Worm (Caenorhabditis elegans) whole organism, L1 larva: ENCODE results near the gene C39B10.5.

ENCODE experiments used
- aly-2 ChIP-seq: fragments of 150-350 bp; optimal IDR thresholded peaks from 2 replicates; lab custom pipeline; 2014; ENCODE audit warnings: missing biosample characterization, missing genetic modification characterization
- egl-27 ChIP-seq, 2 experiments: fragments of 150-350 bp in 1 of 2; sonication (generic microtip); optimal IDR thresholded peaks; 3 replicates each; lab custom pipeline; 2017 to 2018; ENCODE audit warnings: missing biosample characterization in 2 of 2, missing genetic modification characterization in 2 of 2, missing genetic modification reagents in 2 of 2
- lin-35 ChIP-seq, 2 experiments: fragments of 150-350 bp; optimal IDR thresholded peaks; 2 replicates each; lab custom pipeline; 2014; ENCODE audit warnings: missing biosample characterization in 2 of 2, missing genetic modification characterization in 2 of 2, missing genetic modification reagents in 2 of 2
- nhr-237 ChIP-seq: fragments of 150-350 bp; optimal IDR thresholded peaks from 2 replicates; lab custom pipeline; 2014; ENCODE audit warnings: missing biosample characterization, missing genetic modification characterization
- unc-62 ChIP-seq: fragments of 150-350 bp; optimal IDR thresholded peaks from 2 replicates; lab custom pipeline; 2014; ENCODE audit warnings: missing biosample characterization, missing genetic modification reagents, missing genetic modification characterization

DNA sequence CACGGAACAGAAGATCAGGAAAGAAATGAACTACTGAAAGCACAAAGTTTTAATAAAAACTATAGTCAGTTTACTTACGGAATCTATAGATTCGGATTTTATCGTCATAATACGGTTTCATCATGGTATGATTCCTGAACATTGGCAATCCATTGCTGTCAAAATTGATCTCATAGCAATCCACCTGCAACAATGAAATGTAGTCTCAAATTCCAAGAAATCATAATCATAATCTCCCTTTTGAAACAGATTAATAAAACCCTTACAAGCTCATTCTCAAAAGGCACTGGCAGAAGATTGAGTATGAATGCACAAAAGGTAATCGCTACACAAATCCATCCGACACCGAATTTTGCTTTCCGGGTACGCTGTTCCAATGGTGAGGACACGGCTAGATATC is 15.2 kb downstream of the C39B10.5 start:
- TF ChIP-seq aly-2 (tag; lab: Kevin White, UChicago) (no peak), unc-62 (no peak), nhr-237 (tag; lab: Kevin White, UChicago) (no peak), lin-35 (GFP tag; optimal IDR thresholded peaks at IDR 0.05; lab: Kevin White, UChicago) (no peak), egl-27 (tag; optimal IDR thresholded peaks at IDR 0.05; lab: Kevin White, UChicago) (no peak)
